Fruit fly (Drosophila melanogaster) S2 (cell line): ENCODE measurements around the gene CG16713.

Source experiments
- CG8478 ChIP-seq: fragments of >200 bp; optimal IDR thresholded peaks from 2 replicates; lab custom pipeline; 2018
- CTCF ChIP-seq, 2 experiments: fragments of >200 bp; optimal IDR thresholded peaks; 2 replicates each; lab custom pipeline; 2018

- TF ChIP-seq CG8478 (lab: Kevin White, UChicago) (no peak), CTCF (optimal IDR thresholded peaks at IDR 0.05; lab: Kevin White, UChicago) (no peak)
These were observed 25.5 kb downstream of the CG16713 start, which contains the start of gene Sfp24Bb for dm6 chr2L:3669675-3670074.
